Worm (Caenorhabditis elegans) whole organism, mixed stage, embryonic: ENCODE measurements around the gene tig-3.

Experiments used
- M03D4.4 ChIP-seq: sonication (generic microtip); optimal IDR thresholded peaks from 2 replicates; lab custom pipeline; 2017; ENCODE audit warnings: mild to moderate bottlenecking, missing genetic modification characterization, missing compliant biosample characterization
- bed-3 ChIP-seq: fragments of 200-800 bp; sonication (Bioruptor generic); optimal IDR thresholded peaks from 3 replicates; lab custom pipeline; 2018; ENCODE audit warnings: mild to moderate bottlenecking, missing genetic modification characterization, moderate library complexity, missing compliant biosample characterization
- blmp-1 ChIP-seq: fragments of 150-350 bp; optimal IDR thresholded peaks from 2 replicates; lab custom pipeline; 2014; ENCODE audit warnings: missing biosample characterization, missing genetic modification characterization
- ceh-39 ChIP-seq: fragments of 150-350 bp; optimal IDR thresholded peaks from 2 replicates; lab custom pipeline; 2014; ENCODE audit warnings: missing biosample characterization, missing genetic modification characterization
- ces-1 ChIP-seq: fragments of 150-350 bp; optimal IDR thresholded peaks from 2 replicates; lab custom pipeline; 2014; ENCODE audit warnings: missing biosample characterization, missing genetic modification reagents, missing genetic modification characterization
- cnd-1 ChIP-seq: fragments of 200-800 bp; sonication (Bioruptor generic); optimal IDR thresholded peaks from 2 replicates; lab custom pipeline; 2018; ENCODE audit warnings: mild to moderate bottlenecking, missing genetic modification characterization, missing compliant biosample characterization
- drap-1 ChIP-seq: fragments of 200-800 bp; sonication (Bioruptor generic); optimal IDR thresholded peaks from 3 replicates; lab custom pipeline; 2018; ENCODE audit warnings: mild to moderate bottlenecking, missing genetic modification characterization, missing compliant biosample characterization
- elt-1 ChIP-seq: sonication (generic microtip); optimal IDR thresholded peaks from 2 replicates; lab custom pipeline; 2017; ENCODE audit warnings: missing genetic modification characterization, mild to moderate bottlenecking, missing compliant biosample characterization, antibody characterized with exemption, moderate library complexity, borderline replicate concordance; ENCODE audit not compliant: insufficient read depth
- elt-3 ChIP-seq: fragments of 150-350 bp; optimal IDR thresholded peaks from 2 replicates; lab custom pipeline; 2014; ENCODE audit warnings: missing biosample characterization, missing genetic modification characterization
- flh-1 ChIP-seq: fragments of 200-800 bp; sonication (Bioruptor generic); optimal IDR thresholded peaks from 2 replicates; lab custom pipeline; 2018; ENCODE audit warnings: mild to moderate bottlenecking, missing genetic modification characterization, moderate library complexity, missing compliant biosample characterization
- ham-2 ChIP-seq: fragments of 200-800 bp; sonication (Bioruptor generic); optimal IDR thresholded peaks from 2 replicates; lab custom pipeline; 2018; ENCODE audit warnings: mild to moderate bottlenecking, missing genetic modification characterization, missing compliant biosample characterization
- hlh-1 ChIP-seq: fragments of 150-350 bp; optimal IDR thresholded peaks from 2 replicates; lab custom pipeline; 2014; ENCODE audit warnings: missing biosample characterization, missing genetic modification reagents, missing genetic modification characterization
- lin-13 ChIP-seq: fragments of 150-350 bp; optimal IDR thresholded peaks from 2 replicates; lab custom pipeline; 2014; ENCODE audit warnings: missing biosample characterization, missing genetic modification characterization
- lin-32 ChIP-seq: fragments of 200-800 bp; sonication (Bioruptor generic); optimal IDR thresholded peaks from 2 replicates; lab custom pipeline; 2018; ENCODE audit warnings: mild to moderate bottlenecking, missing genetic modification characterization, missing compliant biosample characterization
- lsy-2 ChIP-seq: fragments of 150-350 bp; optimal IDR thresholded peaks from 2 replicates; lab custom pipeline; 2014; ENCODE audit warnings: missing biosample characterization, missing genetic modification characterization
- mab-5 ChIP-seq: fragments of 150-350 bp; optimal IDR thresholded peaks from 2 replicates; lab custom pipeline; 2014; ENCODE audit warnings: missing biosample characterization, missing genetic modification characterization
- mep-1 ChIP-seq: fragments of 150-350 bp; optimal IDR thresholded peaks from 2 replicates; lab custom pipeline; 2017; ENCODE audit warnings: missing biosample characterization, missing genetic modification reagents, missing genetic modification characterization, inconsistent platforms
- mls-2 ChIP-seq: sonication (generic microtip); optimal IDR thresholded peaks from 2 replicates; lab custom pipeline; 2016; ENCODE audit warnings: mild to moderate bottlenecking, missing genetic modification characterization, moderate library complexity, missing compliant biosample characterization
- nhr-12 ChIP-seq: fragments of 150-350 bp; optimal IDR thresholded peaks from 2 replicates; lab custom pipeline; 2014; ENCODE audit warnings: missing biosample characterization, missing genetic modification characterization
- nhr-2 ChIP-seq: fragments of 150-350 bp; optimal IDR thresholded peaks from 2 replicates; lab custom pipeline; 2014; ENCODE audit warnings: missing biosample characterization, missing genetic modification characterization
- nhr-237 ChIP-seq: fragments of 150-350 bp; optimal IDR thresholded peaks from 2 replicates; lab custom pipeline; 2014; ENCODE audit warnings: missing biosample characterization, missing genetic modification characterization
- nhr-28 ChIP-seq: fragments of 150-350 bp; optimal IDR thresholded peaks from 2 replicates; lab custom pipeline; 2014; ENCODE audit warnings: missing biosample characterization, missing genetic modification characterization
- nhr-76 ChIP-seq: sonication (generic microtip); optimal IDR thresholded peaks from 2 replicates; lab custom pipeline; 2017; ENCODE audit warnings: missing biosample characterization, missing genetic modification characterization
- pha-4 ChIP-seq: fragments of 150-350 bp; optimal IDR thresholded peaks from 2 replicates; lab custom pipeline; 2018; ENCODE audit warnings: missing biosample characterization, missing genetic modification reagents, missing genetic modification characterization
- sem-2 ChIP-seq: fragments of 200-800 bp; sonication (Bioruptor generic); optimal IDR thresholded peaks from 2 replicates; lab custom pipeline; 2018; ENCODE audit warnings: mild to moderate bottlenecking, missing genetic modification characterization, missing compliant biosample characterization
- snpc-4 ChIP-seq: fragments of 150-350 bp; optimal IDR thresholded peaks from 2 replicates; lab custom pipeline; 2014; ENCODE audit warnings: missing biosample characterization, missing genetic modification characterization
- sptf-1 ChIP-seq: sonication (generic microtip); optimal IDR thresholded peaks from 2 replicates; lab custom pipeline; 2017; ENCODE audit warnings: mild to moderate bottlenecking, missing genetic modification characterization, moderate library complexity, missing compliant biosample characterization
- unc-120 ChIP-seq: sonication (generic microtip); optimal IDR thresholded peaks from 2 replicates; lab custom pipeline; 2017; ENCODE audit warnings: missing genetic modification characterization, missing compliant biosample characterization; ENCODE audit not compliant: poor library complexity, severe bottlenecking
- unc-62 ChIP-seq: fragments of 150-350 bp; optimal IDR thresholded peaks from 2 replicates; lab custom pipeline; 2014; ENCODE audit warnings: missing biosample characterization, missing genetic modification reagents, missing genetic modification characterization
- zip-8 ChIP-seq: fragments of 150-350 bp; optimal IDR thresholded peaks from 2 replicates; lab custom pipeline; 2014; ENCODE audit warnings: missing biosample characterization, missing genetic modification characterization
- ztf-11 ChIP-seq: fragments of 150-350 bp; optimal IDR thresholded peaks from 2 replicates; lab custom pipeline; 2014; ENCODE audit warnings: missing biosample characterization, missing genetic modification characterization

Gene tig-3

DNA sequence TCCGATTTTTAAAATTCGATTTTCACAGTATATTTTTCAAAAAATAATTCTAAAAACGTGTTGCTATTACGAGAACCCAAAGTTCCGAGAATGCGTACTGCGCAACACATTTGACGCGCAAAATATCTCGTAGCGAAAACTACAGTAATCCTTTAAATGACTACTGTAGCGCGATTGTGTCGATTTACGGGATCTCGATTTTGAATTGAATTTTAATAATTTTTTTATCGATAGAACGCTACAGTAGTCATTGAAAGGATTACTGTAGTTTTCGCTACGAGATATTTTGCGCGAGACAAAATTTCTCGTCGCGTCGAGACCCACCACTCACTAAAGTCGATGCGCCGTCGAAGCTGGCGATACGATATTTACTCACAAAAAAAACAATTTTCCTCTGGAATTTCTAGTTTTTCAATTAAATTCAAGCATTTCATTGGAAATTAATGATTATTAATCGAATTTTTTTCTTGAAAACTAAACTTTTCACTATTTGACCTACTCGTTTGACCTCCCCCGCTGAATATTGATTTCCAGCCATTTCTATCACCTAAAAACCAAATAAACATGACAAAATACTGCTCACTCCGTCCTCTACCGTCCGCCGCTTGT, 21.7 kb downstream of the tig-3 start, which contains the start of gene spsb-2:
Gene spsb-2 (plus strand): TSS at position 559 of the 609 bp plus-strand sequence.
- TF ChIP-seq M03D4.4 (tag; lab: Kevin White, UChicago) (no peak), mls-2 (tag; lab: Kevin White, UChicago) (no peak), ham-2 (no peak), ceh-39 (tag; lab: Kevin White, UChicago) (no peak), nhr-2 (tag; lab: Kevin White, UChicago) (no peak), cnd-1 (tag; lab: Kevin White, UChicago) (no peak), lsy-2 (no peak), mab-5 (tag; lab: Kevin White, UChicago) (no peak)

DNA sequence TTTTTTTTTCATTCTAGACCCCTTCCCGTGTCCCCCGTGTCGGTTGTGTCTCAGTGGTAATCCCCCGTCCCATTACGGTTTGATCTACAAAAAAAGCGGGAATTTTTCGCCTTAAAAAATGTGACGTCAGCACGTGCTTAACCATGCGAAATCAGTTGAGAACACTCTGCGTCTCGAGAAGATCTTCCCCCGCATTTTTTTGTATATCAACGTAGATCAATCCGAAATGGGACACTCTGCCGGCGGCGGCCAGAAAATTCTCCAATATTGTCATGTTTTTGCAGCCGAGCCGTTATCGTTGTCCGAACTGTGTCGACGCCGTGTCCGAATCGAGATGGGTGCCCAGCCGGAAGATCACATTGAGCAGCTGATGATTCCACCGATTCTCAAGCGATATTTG, 23.6 kb downstream of the tig-3 start:
- TF ChIP-seq elt-3 (no peak), elt-1 (tag; lab: Kevin White, UChicago) (no peak), blmp-1 (tag; lab: Kevin White, UChicago) (no peak), unc-62 (GFP tag; lab: Kevin White, UChicago) (no peak), hlh-1 (tag; lab: Kevin White, UChicago) (no peak), ham-2 (no peak), lin-13 (no peak), mls-2 (tag; lab: Kevin White, UChicago) (no peak), unc-120 (tag; lab: Kevin White, UChicago) (no peak), lsy-2 (no peak), zip-8 (no peak)

DNA sequence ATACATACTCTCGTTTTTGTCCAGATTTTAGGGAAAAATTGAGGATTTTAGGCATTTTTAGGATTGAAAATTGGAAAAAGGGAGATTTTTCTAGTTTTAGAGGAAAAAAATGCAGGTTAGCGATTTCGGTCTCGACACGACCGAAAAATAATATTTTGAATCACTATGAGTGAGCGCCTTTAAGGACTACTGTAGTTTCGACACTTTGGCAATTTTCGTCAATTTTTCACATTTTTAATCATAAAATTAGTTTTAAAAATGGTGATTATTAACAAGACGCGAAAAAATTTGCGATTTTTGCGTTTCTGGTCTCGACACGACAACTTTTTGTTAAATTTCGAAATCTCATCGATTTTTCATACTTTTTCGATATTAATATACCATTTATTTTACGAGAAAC, 24.8 kb downstream of the tig-3 start:
- no peak for TF ChIP-seq nhr-76 (tag; lab: Kevin White, UChicago)
- TF ChIP-seq lin-13: no peak
- TF ChIP-seq M03D4.4 (tag; lab: Kevin White, UChicago): no peak
- no peak for TF ChIP-seq unc-120 (tag; lab: Kevin White, UChicago)
- TF ChIP-seq nhr-2 (tag; lab: Kevin White, UChicago): no peak
- TF ChIP-seq sem-2 (GFP tag; lab: Kevin White, UChicago): no peak
- no peak for TF ChIP-seq ztf-11
- TF ChIP-seq flh-1 (GFP tag; lab: Kevin White, UChicago): no peak
- no peak for TF ChIP-seq mep-1 (tag; lab: Kevin White, UChicago)
- TF ChIP-seq bed-3 (GFP tag; lab: Kevin White, UChicago): no peak
- no peak for TF ChIP-seq ces-1
- no peak for TF ChIP-seq snpc-4 (tag; lab: Kevin White, UChicago)
- no peak for TF ChIP-seq drap-1
- TF ChIP-seq nhr-28 (tag; lab: Kevin White, UChicago): no peak
- TF ChIP-seq hlh-1 (tag; lab: Kevin White, UChicago): no peak
- TF ChIP-seq mab-5 (tag; lab: Kevin White, UChicago): no peak
- TF ChIP-seq cnd-1 (tag; lab: Kevin White, UChicago): no peak

DNA sequence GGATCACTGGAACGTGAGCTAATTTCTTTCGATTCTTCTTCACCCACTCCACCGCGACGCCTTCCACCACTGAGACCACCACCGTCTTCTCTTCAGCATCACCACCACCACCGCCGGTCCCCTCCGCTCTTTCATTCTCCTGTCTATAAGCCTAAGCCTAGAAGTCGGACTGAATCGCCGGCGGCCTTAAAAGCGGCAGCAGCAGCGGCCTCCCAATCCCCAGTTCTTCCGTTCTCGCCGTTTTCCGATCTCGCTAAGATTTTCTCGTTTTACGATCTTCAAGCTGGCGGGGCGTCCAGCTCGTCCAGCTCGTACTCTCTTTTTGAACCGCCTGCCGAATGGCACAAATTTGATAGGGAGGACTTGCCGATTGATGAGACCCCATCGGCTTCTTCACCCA, 25.4 kb downstream of the tig-3 start:
- TF ChIP-seq nhr-2 (tag; lab: Kevin White, UChicago): no peak
- TF ChIP-seq sem-2 (GFP tag; lab: Kevin White, UChicago): peak; percentile 12
- TF ChIP-seq, all 35 proteins: peak for 1

DNA sequence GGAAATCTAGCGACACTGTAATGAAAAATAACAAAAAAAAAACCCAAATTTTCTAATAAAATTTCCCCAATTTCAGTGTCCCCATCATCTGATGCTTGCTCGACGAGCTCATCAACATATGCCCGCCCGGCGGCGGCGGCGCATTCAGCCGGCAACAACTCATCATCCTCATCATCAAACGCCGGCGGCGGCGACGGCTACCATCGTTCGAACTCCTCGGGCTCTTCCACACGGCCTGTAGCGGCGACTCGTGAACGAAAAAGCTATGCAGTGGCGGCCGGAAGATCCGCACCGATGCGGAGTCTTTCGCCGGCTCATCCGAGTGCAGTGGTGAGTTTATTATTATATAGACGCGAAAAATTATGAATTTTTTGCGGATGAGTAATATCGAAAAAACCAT, 31.5 kb downstream of the tig-3 start:
- no peak for TF ChIP-seq elt-3

DNA sequence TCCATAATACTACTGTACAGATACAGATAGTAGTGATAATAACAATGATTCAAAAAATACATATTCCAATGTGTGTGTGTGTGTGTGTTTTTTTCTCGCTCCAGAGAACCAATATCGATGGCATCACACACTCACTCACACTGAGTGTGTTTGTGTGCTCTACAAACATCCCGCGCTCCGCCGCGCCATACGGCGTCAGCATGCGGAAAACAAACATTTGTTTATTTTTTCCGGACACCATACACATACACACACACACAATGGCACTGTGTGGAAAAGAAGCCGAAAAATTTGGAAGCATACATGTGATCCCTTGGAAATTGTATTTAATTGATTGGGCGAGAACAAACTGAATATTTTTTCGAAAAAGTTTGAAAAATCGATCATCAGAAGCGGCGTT, 32.6 kb downstream of the tig-3 start:
- TF ChIP-seq pha-4 (tag; lab: Kevin White, UChicago) (peak; percentile 67), flh-1 (GFP tag; lab: Kevin White, UChicago) (no peak)
- TF ChIP-seq, all 35 proteins: peak for 1

DNA sequence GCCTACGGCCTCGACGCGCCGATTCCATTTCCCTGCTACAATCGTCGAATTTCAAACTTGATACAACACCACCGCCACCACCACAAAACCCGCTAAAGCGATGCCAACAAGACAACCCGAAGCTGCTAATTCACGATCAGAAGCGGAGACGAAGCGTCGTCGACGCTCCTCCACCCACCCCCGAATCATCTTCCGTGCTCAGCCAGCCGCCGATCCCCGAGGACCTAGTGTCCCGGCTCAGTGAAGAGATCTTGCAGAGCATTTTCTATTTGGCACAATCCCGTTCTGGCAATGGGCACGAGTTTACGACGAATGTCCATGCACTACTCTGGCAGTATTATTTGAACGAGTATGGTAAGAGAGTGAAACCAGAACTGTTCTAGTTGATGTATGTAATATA, 33.0 kb downstream of the tig-3 start:
- TF ChIP-seq elt-3: no peak
- no peak for TF ChIP-seq hlh-1 (tag; lab: Kevin White, UChicago)
- no peak for TF ChIP-seq nhr-237 (tag; lab: Kevin White, UChicago)
- no peak for TF ChIP-seq mls-2 (tag; lab: Kevin White, UChicago)
- TF ChIP-seq flh-1 (GFP tag; lab: Kevin White, UChicago): no peak
- TF ChIP-seq elt-1 (tag; lab: Kevin White, UChicago): no peak
- TF ChIP-seq lin-32: no peak
- TF ChIP-seq nhr-28 (tag; lab: Kevin White, UChicago): no peak
- no peak for TF ChIP-seq sem-2 (GFP tag; lab: Kevin White, UChicago)
- TF ChIP-seq nhr-2 (tag; lab: Kevin White, UChicago): no peak
- TF ChIP-seq nhr-12 (tag; lab: Kevin White, UChicago): no peak
- no peak for TF ChIP-seq ham-2
- TF ChIP-seq unc-120 (tag; lab: Kevin White, UChicago): no peak
- TF ChIP-seq M03D4.4 (tag; lab: Kevin White, UChicago): no peak
- TF ChIP-seq ceh-39 (tag; lab: Kevin White, UChicago): no peak
- TF ChIP-seq ces-1: no peak
- no peak for TF ChIP-seq pha-4 (tag; lab: Kevin White, UChicago)
- TF ChIP-seq sptf-1: no peak
